Fruit fly (Drosophila melanogaster) whole organism, embryonic: ENCODE measurements around the gene CG42591.

Experiments used
- Bgb ChIP-seq: fragments of 200-800 bp; sonication (Bioruptor generic); IDR thresholded peaks from 2 replicates; pipeline ENCODE4 v1.3.6; 2022; ENCODE audit warnings: missing biosample characterization, missing genetic modification characterization; ENCODE audit not compliant: partially characterized antibody
- Bteb2 ChIP-seq: fragments of 200-800 bp; sonication (Bioruptor generic); optimal IDR thresholded peaks from 2 replicates; lab custom pipeline; 2016; ENCODE audit warnings: missing biosample characterization, missing genetic modification characterization
- CG10431 ChIP-seq: fragments of 200-800 bp; sonication (Bioruptor generic); optimal IDR thresholded peaks from 3 replicates; lab custom pipeline; 2018; ENCODE audit warnings: missing biosample characterization, mild to moderate bottlenecking, missing genetic modification characterization
- CG11093 ChIP-seq: fragments of 200-800 bp; sonication (Bioruptor generic); IDR thresholded peaks from 3 replicates; pipeline ENCODE4 v1.3.6; 2022; ENCODE audit warnings: missing biosample characterization, missing genetic modification characterization
- CG12155 ChIP-seq: fragments of 200-800 bp; sonication (Bioruptor generic); optimal IDR thresholded peaks from 3 replicates; lab custom pipeline; 2016; ENCODE audit warnings: missing biosample characterization, missing genetic modification characterization
- CG14441 ChIP-seq: fragments of 200-800 bp; sonication (Bioruptor generic); IDR thresholded peaks from 2 replicates; pipeline ENCODE4 v1.3.6; 2022; ENCODE audit warnings: missing biosample characterization, missing genetic modification characterization
- CG14860 ChIP-seq: fragments of 200-800 bp; sonication (Bioruptor generic); IDR thresholded peaks from 3 replicates; pipeline ENCODE4 v1.3.6; 2022; ENCODE audit warnings: missing biosample characterization, missing genetic modification characterization; ENCODE audit not compliant: partially characterized antibody
- CG15269 ChIP-seq: fragments of 200-800 bp; sonication (Bioruptor generic); optimal IDR thresholded peaks from 2 replicates; lab custom pipeline; 2018; ENCODE audit warnings: missing biosample characterization, mild to moderate bottlenecking, missing genetic modification characterization, moderate library complexity
- CG15514 ChIP-seq: fragments of 200-800 bp; sonication (Bioruptor generic); optimal IDR thresholded peaks from 3 replicates; lab custom pipeline; 2017; ENCODE audit warnings: missing biosample characterization, missing genetic modification characterization, mild to moderate bottlenecking, moderate library complexity, missing genetic modification reagents
- CG1647 ChIP-seq: fragments of 200-800 bp; sonication (Bioruptor generic); optimal IDR thresholded peaks from 3 replicates; lab custom pipeline; 2016; ENCODE audit warnings: missing biosample characterization, missing genetic modification characterization
- CG18619 ChIP-seq: fragments of 200-800 bp; sonication (Bioruptor generic); optimal IDR thresholded peaks from 3 replicates; lab custom pipeline; 2017; ENCODE audit warnings: missing biosample characterization, mild to moderate bottlenecking, missing genetic modification characterization
- CG30431 ChIP-seq: fragments of 200-800 bp; sonication (Bioruptor generic); optimal IDR thresholded peaks from 2 replicates; lab custom pipeline; 2017; ENCODE audit warnings: missing biosample characterization, missing genetic modification characterization
- CG31441 ChIP-seq: fragments of 200-800 bp; sonication (Bioruptor generic); IDR thresholded peaks from 2 replicates; pipeline ENCODE4 v1.3.6; 2022; ENCODE audit warnings: missing biosample characterization, missing genetic modification characterization
- CG3995 ChIP-seq: fragments of 200-800 bp; sonication (Bioruptor generic); optimal IDR thresholded peaks from 3 replicates; lab custom pipeline; 2016; ENCODE audit warnings: missing biosample characterization, missing genetic modification characterization
- CG6683 ChIP-seq: fragments of 200-800 bp; sonication (Bioruptor generic); optimal IDR thresholded peaks from 2 replicates; lab custom pipeline; 2017; ENCODE audit warnings: missing biosample characterization, mild to moderate bottlenecking, missing genetic modification characterization, missing genetic modification reagents
- CG8924 ChIP-seq: fragments of 200-800 bp; optimal IDR thresholded peaks from 3 replicates; lab custom pipeline; 2019; ENCODE audit warnings: missing biosample characterization, mild to moderate bottlenecking, missing genetic modification characterization, moderate library complexity
- CHES-1-like ChIP-seq: fragments of 200-800 bp; sonication (Bioruptor generic); optimal IDR thresholded peaks from 2 replicates; lab custom pipeline; 2016; ENCODE audit warnings: missing biosample characterization, missing genetic modification characterization
- Chrac-16 ChIP-seq: fragments of 200-800 bp; sonication (Bioruptor generic); optimal IDR thresholded peaks from 3 replicates; lab custom pipeline; 2016; ENCODE audit warnings: missing biosample characterization, missing genetic modification characterization
- Drgx ChIP-seq: fragments of 200-800 bp; sonication (Bioruptor generic); IDR thresholded peaks from 2 replicates; pipeline ENCODE4 v1.3.6; 2022; ENCODE audit warnings: missing biosample characterization, missing genetic modification characterization
- Ets65A ChIP-seq: fragments of 200-800 bp; sonication (Bioruptor generic); peaks from one replicate; lab custom pipeline; 2016; ENCODE audit warnings: missing biosample characterization, missing genetic modification characterization
- HLH4C ChIP-seq: fragments of 200-800 bp; sonication (Bioruptor generic); IDR thresholded peaks from 3 replicates; pipeline ENCODE4 v1.3.6; 2022; ENCODE audit warnings: missing biosample characterization, missing genetic modification characterization; ENCODE audit not compliant: partially characterized antibody
- Hmr ChIP-seq: fragments of 200-800 bp; sonication (Bioruptor generic); optimal IDR thresholded peaks from 3 replicates; lab custom pipeline; 2017; ENCODE audit warnings: mild to moderate bottlenecking, missing biosample characterization, missing genetic modification reagents, missing genetic modification characterization
- NfI ChIP-seq: fragments of 200-800 bp; sonication (Bioruptor generic); optimal IDR thresholded peaks from 3 replicates; lab custom pipeline; 2018; ENCODE audit warnings: missing biosample characterization, mild to moderate bottlenecking, missing genetic modification characterization, moderate library complexity
- Opbp ChIP-seq: fragments of 200-800 bp; sonication (Bioruptor generic); IDR thresholded peaks from 3 replicates; pipeline ENCODE4 v1.3.6; 2022; ENCODE audit warnings: missing biosample characterization, missing genetic modification characterization; ENCODE audit not compliant: partially characterized antibody
- Rfx ChIP-seq: fragments of 200-800 bp; sonication (Bioruptor generic); IDR thresholded peaks from 2 replicates; pipeline ENCODE4 v1.3.6; 2022; ENCODE audit warnings: missing biosample characterization, missing genetic modification characterization
- Six4 ChIP-seq: fragments of 200-800 bp; sonication (Bioruptor generic); optimal IDR thresholded peaks from 2 replicates; lab custom pipeline; 2016; ENCODE audit warnings: missing biosample characterization, missing genetic modification characterization
- Tbp ChIP-seq: fragments of >200 bp; optimal IDR thresholded peaks from 2 replicates; lab custom pipeline; 2018; ENCODE audit warnings: missing biosample characterization, missing genetic modification characterization
- Usf ChIP-seq: fragments of 200-800 bp; sonication (Bioruptor generic); optimal IDR thresholded peaks from 2 replicates; lab custom pipeline; 2017; ENCODE audit warnings: missing genotype, missing biosample characterization, missing genetic modification characterization
- aop ChIP-seq: fragments of 200-800 bp; sonication (Bioruptor generic); IDR thresholded peaks from 2 replicates; pipeline ENCODE4 v1.3.6; 2022; ENCODE audit warnings: missing biosample characterization, missing genetic modification characterization
- ash1 ChIP-seq: fragments of 200-800 bp; sonication (Bioruptor generic); optimal IDR thresholded peaks from 2 replicates; lab custom pipeline; 2018; ENCODE audit warnings: missing biosample characterization, mild to moderate bottlenecking, missing genetic modification characterization
- bcd ChIP-seq: fragments of 200-800 bp; sonication (Bioruptor generic); optimal IDR thresholded peaks from 2 replicates; lab custom pipeline; 2017; ENCODE audit warnings: missing biosample characterization, mild to moderate bottlenecking, missing genetic modification characterization
- dm ChIP-seq: fragments of 200-800 bp; sonication (Bioruptor generic); optimal IDR thresholded peaks from 3 replicates; lab custom pipeline; 2016; ENCODE audit warnings: missing biosample characterization, missing genetic modification characterization
- gfzf ChIP-seq: fragments of 200-800 bp; sonication (Bioruptor generic); optimal IDR thresholded peaks from 2 replicates; lab custom pipeline; 2016; ENCODE audit warnings: missing biosample characterization, mild to moderate bottlenecking, missing genetic modification characterization, moderate library complexity
- grn ChIP-seq: fragments of 200-800 bp; sonication (Bioruptor generic); optimal IDR thresholded peaks from 3 replicates; lab custom pipeline; 2017; ENCODE audit warnings: missing biosample characterization, missing genetic modification characterization
- ham ChIP-seq: fragments of 200-800 bp; sonication (Bioruptor generic); IDR thresholded peaks from 2 replicates; pipeline ENCODE4 v1.3.6; 2022; ENCODE audit warnings: missing biosample characterization, missing genetic modification characterization
- lov ChIP-seq, 2 experiments: fragments of 200-800 bp in 1 of 2; fragments of >200 bp in 1 of 2; sonication (Bioruptor generic) in 1 of 2; IDR thresholded peaks in 1 of 2; optimal IDR thresholded peaks in 1 of 2; 2 replicates in 1 of 2; 3 replicates in 1 of 2; pipeline versions ENCODE4 v1.3.6 to Lab custom; 2017 to 2022; ENCODE audit warnings: missing biosample characterization in 1 of 2, missing genetic modification characterization in 1 of 2
- maf-S ChIP-seq: fragments of 200-800 bp; sonication (Bioruptor generic); optimal IDR thresholded peaks from 2 replicates; lab custom pipeline; 2016; ENCODE audit warnings: missing biosample characterization, missing genetic modification characterization
- sqz ChIP-seq: fragments of 200-800 bp; sonication (Bioruptor generic); optimal IDR thresholded peaks from 3 replicates; lab custom pipeline; 2018; ENCODE audit warnings: missing biosample characterization, mild to moderate bottlenecking, missing genetic modification characterization
- twi ChIP-seq: fragments of 200-800 bp; optimal IDR thresholded peaks from 2 replicates; lab custom pipeline; 2019; ENCODE audit warnings: missing biosample characterization, mild to moderate bottlenecking, missing genetic modification characterization, moderate library complexity
- tx ChIP-seq: fragments of 200-800 bp; sonication (Bioruptor generic); optimal IDR thresholded peaks from 2 replicates; lab custom pipeline; 2016; ENCODE audit warnings: missing biosample characterization, missing genetic modification characterization
- wdn ChIP-seq: fragments of 200-800 bp; sonication (Bioruptor generic); IDR thresholded peaks from 2 replicates; pipeline ENCODE4 v1.3.6; 2022; ENCODE audit warnings: missing biosample characterization, missing genetic modification characterization
- z ChIP-seq: fragments of 200-800 bp; sonication (Bioruptor generic); IDR thresholded peaks from 3 replicates; pipeline ENCODE4 v1.3.6; 2022; ENCODE audit warnings: missing biosample characterization, missing genetic modification characterization

The CG42591 gene

DNA sequence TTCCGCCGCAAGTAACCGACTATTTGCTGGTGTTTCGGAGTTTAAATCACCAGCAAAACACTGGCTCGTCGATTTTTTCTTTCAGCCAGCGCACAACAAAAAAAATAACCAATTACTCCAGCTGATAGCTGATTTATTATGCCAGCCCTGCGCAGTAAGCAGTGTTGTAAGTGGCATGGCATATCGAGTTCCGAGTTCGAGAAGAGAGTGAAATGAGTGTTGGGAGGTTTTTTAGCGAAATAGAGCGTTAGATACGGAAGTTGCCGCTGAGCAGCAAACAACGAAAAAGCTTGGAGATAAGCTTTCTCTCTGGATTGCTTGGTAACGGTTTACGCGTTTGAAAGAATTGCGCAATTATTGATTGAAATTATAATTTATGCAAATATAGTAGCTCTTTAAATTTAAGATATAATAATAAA lies 21.9 kb upstream of the CG42591 start, which contains the start of gene CG7565 (continued):
- TF ChIP-seq CG12155 (GFP tag; lab: Kevin White, UChicago) (peak; percentile 55), wdn (GFP tag; lab: Robert Waterston, UW) (0 out of 2 replicates have a peak, but pooled peaks have one; percentile 15), CG6683 (GFP tag; lab: Kevin White, UChicago) (peak; percentile 14), Six4 (GFP tag; lab: Kevin White, UChicago) (no peak), CG15514 (GFP tag; lab: Kevin White, UChicago) (peak; percentile 88), CG30431 (GFP tag; lab: Kevin White, UChicago) (no peak), dm (peak; percentile 18), CG1647 (GFP tag; lab: Kevin White, UChicago) (peak; percentile 26), tx (GFP tag; lab: Kevin White, UChicago) (peak; percentile 33), CG15269 (tag; lab: Kevin White, UChicago) (peak; percentile 22), Rfx (GFP tag; lab: Robert Waterston, UW) (peak; percentile 71), CG8924 (tag; lab: Kevin White, UChicago) (peak; percentile 5), CG3995 (GFP tag; lab: Kevin White, UChicago) (peak; percentile 19), Ets65A (GFP tag; lab: Kevin White, UChicago) (peak; percentile 42), grn (GFP tag; lab: Kevin White, UChicago) (peak; percentile 3), Bgb (peak; percentile 54), Drgx (GFP tag; lab: Robert Waterston, UW) (0 out of 2 replicates have a peak, but pooled peaks have one; percentile 12), CG10431 (no peak), gfzf (no peak), sqz (GFP tag; lab: Kevin White, UChicago) (peak; percentile 77), lov (optimal IDR thresholded peaks at IDR 0.05; lab: Kevin White, UChicago) (no peak), lov (GFP tag; IDR thresholded peaks at IDR 0.05; lab: Robert Waterston, UW) (no peak), z (GFP tag; lab: Robert Waterston, UW) (no peak), CHES-1-like (peak; percentile 61), CG31441 (no peak; the same call in 1 of the 2 replicates), CG11093 (GFP tag; lab: Robert Waterston, UW) (no peak), HLH4C (no peak), Bteb2 (peak; percentile 53), aop (GFP tag; lab: Robert Waterston, UW) (0 out of 2 replicates have a peak, but pooled peaks have one; percentile 48), CG18619 (GFP tag; lab: Kevin White, UChicago) (peak; percentile 21), Hmr (peak; percentile 67), maf-S (GFP tag; lab: Kevin White, UChicago) (peak; percentile 42), ash1 (GFP tag; lab: Kevin White, UChicago) (peak; percentile 43), ham (GFP tag; lab: Robert Waterston, UW) (no peak), bcd (GFP tag; lab: Kevin White, UChicago) (no peak), Opbp (peak; percentile 56; the same call in 2 of the 3 replicates), CG14860 (GFP tag; lab: Robert Waterston, UW) (no peak), CG14441 (GFP tag; lab: Robert Waterston, UW) (no peak), NfI (GFP tag; lab: Kevin White, UChicago) (peak; percentile 65), Tbp (GFP tag; lab: Kevin White, UChicago) (no peak), twi (tag; lab: Kevin White, UChicago) (no peak), Chrac-16 (GFP tag; lab: Kevin White, UChicago) (no peak), Usf (GFP tag; lab: Kevin White, UChicago) (no peak)
